Fruit fly (Drosophila melanogaster): Measurements from ENCODE around the gene CG7857.

The CG7857 gene

dm6 chr3L:15509398-15509797, 4.7 kb upstream of the CG7857 start, which contains the start of the genes gdl and gdl-ORF39:
gdl (plus strand) TSS chr3L:15509445.
gdl-ORF39 (plus strand) TSS chr3L:15509445.
- TF ChIP-seq Deaf1 (tag; optimal IDR thresholded peaks at IDR 0.05): no peak
- TF ChIP-seq ac (GFP tag; optimal IDR thresholded peaks at IDR 0.05): no peak
- no peak for TF ChIP-seq CG3065 (GFP tag; optimal IDR thresholded peaks at IDR 0.05)
- TF ChIP-seq p53 (GFP tag; optimal IDR thresholded peaks at IDR 0.05): no peak
- TF ChIP-seq Kr (GFP tag; optimal IDR thresholded peaks at IDR 0.05): no peak
- TF ChIP-seq fd96Cb (tag; optimal IDR thresholded peaks at IDR 0.05): no peak
- TF ChIP-seq CG4617 (GFP tag; optimal IDR thresholded peaks at IDR 0.05; ENCODE audit: borderline replicate concordance): no peak
- no peak for TF ChIP-seq CG17328 (GFP tag; IDR thresholded peaks at IDR 0.05)
- TF ChIP-seq CG2712 (tag; optimal IDR thresholded peaks at IDR 0.05): peak; percentile 6
- TF ChIP-seq pfk (GFP tag; optimal IDR thresholded peaks at IDR 0.05): no peak
- no peak for TF ChIP-seq pb (GFP tag; optimal IDR thresholded peaks at IDR 0.05)
- no peak for TF ChIP-seq Sry-β (GFP tag; optimal IDR thresholded peaks at IDR 0.05)
- TF ChIP-seq CG13894 (tag; optimal IDR thresholded peaks at IDR 0.05): no peak
- TF ChIP-seq CG2875 (GFP tag; optimal IDR thresholded peaks at IDR 0.05): no peak
- no peak for TF ChIP-seq NfI (GFP tag; optimal IDR thresholded peaks at IDR 0.05)
- no peak for TF ChIP-seq Ravus (GFP tag; IDR thresholded peaks at IDR 0.05)
- TF ChIP-seq chn (GFP tag; optimal IDR thresholded peaks at IDR 0.05): no peak
- no peak for TF ChIP-seq twi (tag; optimal IDR thresholded peaks at IDR 0.05)
- no peak for TF ChIP-seq CG9817 (tag; optimal IDR thresholded peaks at IDR 0.05)
- no peak for TF ChIP-seq da (GFP tag; optimal IDR thresholded peaks at IDR 0.05)
- TF ChIP-seq Mad (GFP tag; optimal IDR thresholded peaks at IDR 0.05): no peak
- TF ChIP-seq MTF-1 (GFP tag; optimal IDR thresholded peaks at IDR 0.05; ENCODE audit: borderline replicate concordance): no peak
- TF ChIP-seq ttk (GFP tag; IDR thresholded peaks at IDR 0.05): no peak
- no peak for TF ChIP-seq croc (GFP tag; conservative IDR thresholded peaks at IDR 0.05)
- no peak for TF ChIP-seq ken (GFP tag; IDR thresholded peaks at IDR 0.05)
- no peak for TF ChIP-seq CoRest (tag; optimal IDR thresholded peaks at IDR 0.05)
- TF ChIP-seq Ets97D (GFP tag; optimal IDR thresholded peaks at IDR 0.05): no peak
- no peak for TF ChIP-seq CG3281 (GFP tag; optimal IDR thresholded peaks at IDR 0.05)
- TF ChIP-seq CG17829 (tag; optimal IDR thresholded peaks at IDR 0.05): peak; percentile 32
- no peak for TF ChIP-seq CG7271 (tag; optimal IDR thresholded peaks at IDR 0.05)
- TF ChIP-seq zfh1 (GFP tag; IDR thresholded peaks at IDR 0.05): no peak
- TF ChIP-seq CG12769 (tag; optimal IDR thresholded peaks at IDR 0.05): no peak
- TF ChIP-seq Fer2 (tag; optimal IDR thresholded peaks at IDR 0.05): no peak
- no peak for TF ChIP-seq CG3407 (GFP tag; optimal IDR thresholded peaks at IDR 0.05)
- no peak for TF ChIP-seq z (GFP tag; IDR thresholded peaks at IDR 0.05)
- no peak for TF ChIP-seq ap (GFP tag; IDR thresholded peaks at IDR 0.05)
- TF ChIP-seq CG10274 (GFP tag; optimal IDR thresholded peaks at IDR 0.05): no peak
- peak; percentile 64 for TF ChIP-seq Dref (GFP tag; IDR thresholded peaks at IDR 0.05)
- no peak for TF ChIP-seq pum (GFP tag; optimal IDR thresholded peaks at IDR 0.05)
- TF ChIP-seq fd64A (GFP tag; optimal IDR thresholded peaks at IDR 0.05): no peak
- no peak for TF ChIP-seq trh (GFP tag; optimal IDR thresholded peaks at IDR 0.05)
- TF ChIP-seq fru (optimal IDR thresholded peaks at IDR 0.05): no peak
- no peak for TF ChIP-seq CG4820 (GFP tag; optimal IDR thresholded peaks at IDR 0.05)
- no peak for TF ChIP-seq pros (GFP tag; optimal IDR thresholded peaks at IDR 0.05)
- no peak for TF ChIP-seq Ets65A (GFP tag)
- TF ChIP-seq CG6683 (GFP tag; optimal IDR thresholded peaks at IDR 0.05): no peak
- TF ChIP-seq CG4707 (GFP tag; optimal IDR thresholded peaks at IDR 0.05): no peak
- no peak for TF ChIP-seq knrl (GFP tag; IDR thresholded peaks at IDR 0.05; ENCODE audit: partially characterized antibody)
- 0 out of 3 replicates have a peak, but pooled peaks have one; percentile 20 for TF ChIP-seq CG16813 (GFP tag; IDR thresholded peaks at IDR 0.05; ENCODE audit: partially characterized antibody)
- no peak for TF ChIP-seq CG6854 (GFP tag; optimal IDR thresholded peaks at IDR 0.05)
- no peak for TF ChIP-seq CG10565 (GFP tag; optimal IDR thresholded peaks at IDR 0.05)
- no peak for TF ChIP-seq hbn (GFP tag; IDR thresholded peaks at IDR 0.05; ENCODE audit: partially characterized antibody)
